Worm (Caenorhabditis elegans): Measurements from ENCODE around the gene rpl-7A.
A peak's percentile ranks its signal among the peaks of the same experiment; 100 is the strongest.
"Not testable (repeated sequence)": the region's sequence is repeated elsewhere in the genome, so short reads cannot be mapped to it uniquely, and the experiment has no call there.

rpl-7A gene

ce11 chrIV:4395555-4395954 is 5.2 kb upstream of the rpl-7A start:
- peak; percentile 91 for TF ChIP-seq aha-1 (tag)
- no peak for TF ChIP-seq egl-43 (GFP tag; IDR thresholded peaks at IDR 0.05)

ce11 chrIV:4393942-4394460 is 3.6 kb upstream of the rpl-7A start, which contains the start of gene ell-1:
ell-1 (plus strand) TSS chrIV:4394410.
- TF ChIP-seq dmd-6 (GFP tag; IDR thresholded peaks at IDR 0.05) (peak; percentile 65), set-16 (GFP tag; IDR thresholded peaks at IDR 0.05) (peak; percentile 30; the same call in 1 of the 2 replicates), unc-62 (GFP tag; optimal IDR thresholded peaks at IDR 0.05 in 1 of 2) (peak in 1 of 2 experiments; percentile 88), unc-62 (tag; optimal IDR thresholded peaks at IDR 0.05) (no peak), hlh-11 (tag; optimal IDR thresholded peaks at IDR 0.05) (peak; percentile 16), D1046.2 (GFP tag; IDR thresholded peaks at IDR 0.05) (no peak), mes-2 (tag; optimal IDR thresholded peaks at IDR 0.05; ENCODE audit: poor library complexity, severe bottlenecking) (peak; percentile 1), nhr-42 (GFP tag; IDR thresholded peaks at IDR 0.05) (no peak)

- peak; percentile 22 for TF ChIP-seq unc-130 (GFP tag; optimal IDR thresholded peaks at IDR 0.05)
- TF ChIP-seq F49E8.2 (tag; optimal IDR thresholded peaks at IDR 0.05; ENCODE audit: borderline replicate concordance): peak; percentile 74
- TF ChIP-seq snpc-1.2 (GFP tag; IDR thresholded peaks at IDR 0.05): peak; percentile 66; the same call in 1 of the 2 replicates
- TF ChIP-seq Y48G9A.11 (GFP tag; IDR thresholded peaks at IDR 0.05): peak; percentile 53; the same call in 1 of the 2 replicates
- TF ChIP-seq lin-38 (GFP tag; IDR thresholded peaks at IDR 0.05): peak; percentile 73
- TF ChIP-seq ctbp-1 (GFP tag; IDR thresholded peaks at IDR 0.05): no peak
- TF ChIP-seq Y105C5A.15 (GFP tag; IDR thresholded peaks at IDR 0.05): no peak
Observed at ce11 chrIV:4393488-4393887, 3.1 kb upstream of the rpl-7A start.

- TF ChIP-seq set-16 (GFP tag; IDR thresholded peaks at IDR 0.05): peak; percentile 91
- TF ChIP-seq F44E2.7 (GFP tag; IDR thresholded peaks at IDR 0.05): 0 out of 2 replicates have a peak, but pooled peaks have one; percentile 3
Observed at ce11 chrIV:4389427-4389826, 963 bp downstream of the rpl-7A start.

DNA sequence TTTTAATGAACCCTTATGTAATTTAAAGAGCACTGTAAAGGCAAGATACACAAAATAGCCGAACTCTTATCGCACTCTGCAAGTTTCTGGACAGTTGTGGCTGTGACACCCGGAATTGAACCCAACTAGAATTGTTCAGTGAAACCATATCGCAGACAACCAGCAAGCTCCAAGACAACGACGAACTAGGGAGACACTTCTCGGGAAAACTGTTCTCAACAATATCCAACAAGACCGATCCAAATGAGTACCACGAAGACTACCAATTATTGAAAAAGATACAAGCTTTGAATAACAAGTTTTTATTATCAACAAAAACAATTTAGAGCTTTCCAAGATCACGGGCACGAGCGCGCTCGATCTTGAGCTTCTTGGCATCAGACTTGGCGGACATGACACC is 1.5 kb downstream of the rpl-7A start:
- TF ChIP-seq lim-7 (GFP tag; IDR thresholded peaks at IDR 0.05): 0 out of 2 replicates have a peak, but pooled peaks have one; percentile 46
- TF ChIP-seq arid-1 (GFP tag; conservative IDR thresholded peaks at IDR 0.05): peak; percentile 60; the same call in 1 of the 2 replicates
- TF ChIP-seq mes-2 (tag; optimal IDR thresholded peaks at IDR 0.05; ENCODE audit: poor library complexity, severe bottlenecking): peak; percentile 24
- TF ChIP-seq ama-1 (optimal IDR thresholded peaks at IDR 0.05): peak; percentile 28
- peak; percentile 54; the same call in 1 of the 2 replicates for TF ChIP-seq ctbp-1 (GFP tag; IDR thresholded peaks at IDR 0.05)
- TF ChIP-seq dmd-8 (GFP tag; IDR thresholded peaks at IDR 0.05): peak; percentile 77; the same call in 1 of the 2 replicates
- 0 out of 2 replicates have a peak, but pooled peaks have one; percentile 43 for TF ChIP-seq nhr-42 (GFP tag; IDR thresholded peaks at IDR 0.05)
- peak; percentile 40; the same call in 1 of the 2 replicates for TF ChIP-seq mdt-29 (GFP tag; IDR thresholded peaks at IDR 0.05)
- peak; percentile 48; the same call in 1 of the 2 replicates for TF ChIP-seq zfp-3 (GFP tag; conservative IDR thresholded peaks at IDR 0.05)
- TF ChIP-seq Y48G9A.11 (GFP tag; IDR thresholded peaks at IDR 0.05): peak; percentile 79
- peak; percentile 5; the same call in 1 of the 2 replicates for TF ChIP-seq egl-43 (GFP tag; IDR thresholded peaks at IDR 0.05)
- TF ChIP-seq duxl-1 (tag; optimal IDR thresholded peaks at IDR 0.05; ENCODE audit: poor library complexity): peak; percentile 40
- peak; percentile 85 for TF ChIP-seq F49E8.2 (tag; optimal IDR thresholded peaks at IDR 0.05; ENCODE audit: borderline replicate concordance)
- TF ChIP-seq dmd-6 (GFP tag; IDR thresholded peaks at IDR 0.05): peak; percentile 13; the same call in 1 of the 2 replicates
- TF ChIP-seq daf-19 (GFP tag; conservative IDR thresholded peaks at IDR 0.05): peak; percentile 77; the same call in 1 of the 2 replicates
- TF ChIP-seq madf-5 (GFP tag; IDR thresholded peaks at IDR 0.05): 0 out of 4 replicates have a peak, but pooled peaks of 1 of the 2 experiments have one; percentile 60
- peak; percentile 19 for TF ChIP-seq unc-130 (GFP tag; optimal IDR thresholded peaks at IDR 0.05)
- peak; percentile 38; the same call in 1 of the 2 replicates for TF ChIP-seq ceh-44 (GFP tag; IDR thresholded peaks at IDR 0.05)
- peak; percentile 87 for TF ChIP-seq lin-38 (GFP tag; IDR thresholded peaks at IDR 0.05)
- TF ChIP-seq Y5F2A.4 (GFP tag; optimal IDR thresholded peaks at IDR 0.05): peak; percentile 3
- 0 out of 2 replicates have a peak, but pooled peaks have one; percentile 30 for TF ChIP-seq mxl-2 (GFP tag; conservative IDR thresholded peaks at IDR 0.05)
- peak; percentile 90 for TF ChIP-seq snpc-1.2 (GFP tag; IDR thresholded peaks at IDR 0.05)
- TF ChIP-seq pha-4 (GFP tag; IDR thresholded peaks at IDR 0.05): peak; percentile 57
- not testable (repeated sequence) for TF ChIP-seq pha-4 (tag; optimal IDR thresholded peaks at IDR 0.05)
